Worm (Caenorhabditis elegans) whole organism, L2 larva: ENCODE results near the gene tba-4.

Source experiments
- C34F6.9 ChIP-seq: fragments of 150-350 bp; optimal IDR thresholded peaks from 2 replicates; lab custom pipeline; 2014; ENCODE audit warnings: missing biosample characterization, missing genetic modification characterization
- R02D3.7 ChIP-seq: fragments of 150-350 bp; optimal IDR thresholded peaks from 2 replicates; lab custom pipeline; 2014; ENCODE audit warnings: missing biosample characterization, missing genetic modification characterization
- Y55F3AM.14 ChIP-seq: fragments of 200-800 bp; sonication (Bioruptor generic); optimal IDR thresholded peaks from 2 replicates; lab custom pipeline; 2018; ENCODE audit warnings: mild to moderate bottlenecking, missing genetic modification characterization, missing compliant biosample characterization
- alr-1 ChIP-seq: fragments of 150-350 bp; optimal IDR thresholded peaks from 2 replicates; lab custom pipeline; 2014; ENCODE audit warnings: missing biosample characterization, missing genetic modification characterization
- aly-2 ChIP-seq: fragments of 150-350 bp; optimal IDR thresholded peaks from 2 replicates; lab custom pipeline; 2014; ENCODE audit warnings: missing biosample characterization, missing genetic modification characterization
- ama-1 ChIP-seq: fragments of 150-350 bp; optimal IDR thresholded peaks from 2 replicates; lab custom pipeline; 2018; ENCODE audit warnings: inconsistent platforms
- blmp-1 ChIP-seq: sonication (generic microtip); optimal IDR thresholded peaks from 2 replicates; lab custom pipeline; 2017; ENCODE audit warnings: missing genetic modification characterization, mild to moderate bottlenecking, missing compliant biosample characterization, antibody characterized with exemption, moderate library complexity; ENCODE audit not compliant: insufficient read depth
- ceh-16 ChIP-seq: fragments of 150-350 bp; optimal IDR thresholded peaks from 2 replicates; lab custom pipeline; 2014; ENCODE audit warnings: missing biosample characterization, missing genetic modification characterization
- ceh-82 ChIP-seq: fragments of 150-350 bp; optimal IDR thresholded peaks from 2 replicates; lab custom pipeline; 2014; ENCODE audit warnings: missing biosample characterization, missing genetic modification characterization
- dmd-4 ChIP-seq: sonication (generic microtip); optimal IDR thresholded peaks from 2 replicates; lab custom pipeline; 2017; ENCODE audit warnings: missing biosample characterization, missing genetic modification characterization
- elt-1 ChIP-seq: fragments of 150-350 bp; optimal IDR thresholded peaks from 2 replicates; lab custom pipeline; 2014; ENCODE audit warnings: missing biosample characterization, missing genetic modification characterization
- elt-3 ChIP-seq: sonication (generic microtip); optimal IDR thresholded peaks from 2 replicates; lab custom pipeline; 2017; ENCODE audit warnings: missing biosample characterization, missing genetic modification characterization
- fos-1 ChIP-seq: fragments of 150-350 bp; optimal IDR thresholded peaks from 2 replicates; lab custom pipeline; 2014; ENCODE audit warnings: missing biosample characterization, missing genetic modification characterization
- gmeb-1 ChIP-seq: fragments of 150-350 bp; optimal IDR thresholded peaks from 2 replicates; lab custom pipeline; 2014; ENCODE audit warnings: missing biosample characterization, missing genetic modification characterization
- lin-11 ChIP-seq: fragments of 150-350 bp; sonication (generic microtip); optimal IDR thresholded peaks from 2 replicates; lab custom pipeline; 2014; ENCODE audit warnings: missing biosample characterization, missing genetic modification characterization, inconsistent platforms, mixed read lengths
- lin-13 ChIP-seq: fragments of 150-350 bp; optimal IDR thresholded peaks from 2 replicates; lab custom pipeline; 2014; ENCODE audit warnings: missing biosample characterization, missing genetic modification reagents, missing genetic modification characterization
- lin-39 ChIP-seq: fragments of 150-350 bp; optimal IDR thresholded peaks from 2 replicates; lab custom pipeline; 2014; ENCODE audit warnings: missing biosample characterization, missing genetic modification reagents, missing genetic modification characterization
- mbf-1 ChIP-seq: sonication (generic microtip); optimal IDR thresholded peaks from 2 replicates; lab custom pipeline; 2017; ENCODE audit warnings: missing biosample characterization, missing genetic modification characterization
- mdl-1 ChIP-seq, 2 experiments: fragments of 150-350 bp in 1 of 2; sonication (generic microtip) in 1 of 2; optimal IDR thresholded peaks; 2 replicates each; lab custom pipeline; 2017; ENCODE audit warnings: missing biosample characterization in 2 of 2, missing genetic modification characterization in 2 of 2
- nhr-12 ChIP-seq: fragments of 150-350 bp; optimal IDR thresholded peaks from 2 replicates; lab custom pipeline; 2014; ENCODE audit warnings: missing biosample characterization, missing genetic modification characterization
- nhr-129 ChIP-seq: fragments of 150-350 bp; optimal IDR thresholded peaks from 2 replicates; lab custom pipeline; 2014; ENCODE audit warnings: missing biosample characterization, missing genetic modification characterization
- nhr-21 ChIP-seq: fragments of 150-350 bp; optimal IDR thresholded peaks from 2 replicates; lab custom pipeline; 2014; ENCODE audit warnings: missing biosample characterization, missing genetic modification characterization
- nhr-23 ChIP-seq: fragments of 150-350 bp; optimal IDR thresholded peaks from 2 replicates; lab custom pipeline; 2014; ENCODE audit warnings: missing biosample characterization, missing genetic modification reagents, missing genetic modification characterization
- nhr-237 ChIP-seq: fragments of 150-350 bp; optimal IDR thresholded peaks from 2 replicates; lab custom pipeline; 2014; ENCODE audit warnings: missing biosample characterization, missing genetic modification characterization
- nhr-25 ChIP-seq: fragments of 150-350 bp; sonication (generic microtip); optimal IDR thresholded peaks from 3 replicates; lab custom pipeline; 2014; ENCODE audit warnings: missing biosample characterization, missing genetic modification characterization
- nhr-77 ChIP-seq: fragments of 150-350 bp; optimal IDR thresholded peaks from 2 replicates; lab custom pipeline; 2014; ENCODE audit warnings: missing biosample characterization, missing genetic modification characterization
- peb-1 ChIP-seq: fragments of 150-350 bp; optimal IDR thresholded peaks from 2 replicates; lab custom pipeline; 2014; ENCODE audit warnings: missing biosample characterization, missing genetic modification characterization
- sem-4 ChIP-seq: fragments of 150-350 bp; optimal IDR thresholded peaks from 2 replicates; lab custom pipeline; 2014; ENCODE audit warnings: missing biosample characterization, missing genetic modification reagents, missing genetic modification characterization
- skn-1 ChIP-seq: sonication (generic microtip); optimal IDR thresholded peaks from 2 replicates; lab custom pipeline; 2017; ENCODE audit warnings: missing biosample characterization, missing genetic modification characterization
- sma-3 ChIP-seq: sonication (generic microtip); optimal IDR thresholded peaks from 2 replicates; lab custom pipeline; 2016; ENCODE audit warnings: missing genetic modification reagents, missing genetic modification characterization, missing compliant biosample characterization
- sma-9 ChIP-seq, 2 experiments: fragments of 150-350 bp in 1 of 2; sonication (generic microtip) in 1 of 2; optimal IDR thresholded peaks; 2 replicates each; lab custom pipeline; 2014 to 2016; ENCODE audit warnings: missing genetic modification characterization in 2 of 2, mild to moderate bottlenecking in 1 of 2, missing biosample characterization in 1 of 2, missing compliant biosample characterization in 1 of 2, missing genetic modification reagents in 1 of 2, moderate library complexity in 1 of 2
- snpc-4 ChIP-seq: fragments of 150-350 bp; optimal IDR thresholded peaks from 2 replicates; lab custom pipeline; 2014; ENCODE audit warnings: missing biosample characterization, missing genetic modification characterization
- unc-39 ChIP-seq: fragments of 150-350 bp; optimal IDR thresholded peaks from 2 replicates; lab custom pipeline; 2014; ENCODE audit warnings: missing biosample characterization, missing genetic modification characterization
- unc-55 ChIP-seq: fragments of 150-350 bp; sonication (generic microtip); optimal IDR thresholded peaks from 3 replicates; lab custom pipeline; 2014; ENCODE audit warnings: missing biosample characterization, missing genetic modification reagents, missing genetic modification characterization
- unc-62 ChIP-seq: fragments of 150-350 bp; optimal IDR thresholded peaks from 2 replicates; lab custom pipeline; 2014; ENCODE audit warnings: missing biosample characterization, missing genetic modification reagents, missing genetic modification characterization
- zag-1 ChIP-seq: fragments of 150-350 bp; optimal IDR thresholded peaks from 2 replicates; lab custom pipeline; 2014; ENCODE audit warnings: missing biosample characterization, missing genetic modification characterization
- ztf-1 ChIP-seq: fragments of 200-800 bp; sonication (Bioruptor generic); conservative IDR thresholded peaks from 2 replicates; pipeline ENCODE4 v1.3.6; 2022; ENCODE audit warnings: missing genetic modification characterization, missing compliant biosample characterization
- ztf-11 ChIP-seq: sonication (generic microtip); optimal IDR thresholded peaks from 2 replicates; lab custom pipeline; 2017; ENCODE audit warnings: missing biosample characterization, missing genetic modification characterization

The tba-4 gene

ce11 chrII:10887097-10887496 lies 31.4 kb upstream of the tba-4 start:
- TF ChIP-seq sem-4 (tag; lab: Kevin White, UChicago), result no peak
- peak; percentile 17 for TF ChIP-seq fos-1 (tag; lab: Kevin White, UChicago)
- TF ChIP-seq mbf-1 (tag; lab: Kevin White, UChicago), result no peak
- no peak for TF ChIP-seq nhr-237
- no peak for TF ChIP-seq gmeb-1 (tag; lab: Kevin White, UChicago)
- no peak for TF ChIP-seq skn-1 (tag; lab: Kevin White, UChicago)
- no peak for TF ChIP-seq unc-39 (tag; lab: Kevin White, UChicago)
- TF ChIP-seq sma-3, result peak; percentile 39
- TF ChIP-seq nhr-25, result peak; percentile 75
- TF ChIP-seq ceh-82, result no peak
- TF ChIP-seq C34F6.9 (tag; lab: Kevin White, UChicago), result no peak
- TF ChIP-seq lin-39, result no peak
- TF ChIP-seq nhr-12 (tag; lab: Kevin White, UChicago), result no peak
- no peak for TF ChIP-seq Y55F3AM.14 (GFP tag; lab: Kevin White, UChicago)
- TF ChIP-seq ztf-1, result no peak
- TF ChIP-seq ztf-11, result no peak
- no peak for TF ChIP-seq blmp-1 (tag; lab: Kevin White, UChicago)
- no peak for TF ChIP-seq dmd-4 (tag; lab: Kevin White, UChicago)
- no peak for TF ChIP-seq ceh-16
- no peak for TF ChIP-seq lin-13 (GFP tag; lab: Kevin White, UChicago)
- TF ChIP-seq nhr-23 (tag; lab: Kevin White, UChicago), result no peak
- TF ChIP-seq unc-62 (GFP tag; lab: Kevin White, UChicago), result no peak
- no peak for TF ChIP-seq ama-1
- peak; percentile 67 for TF ChIP-seq nhr-129 (tag; lab: Kevin White, UChicago)
- no peak for TF ChIP-seq unc-55
- no peak for TF ChIP-seq nhr-77 (tag; lab: Kevin White, UChicago)
- TF ChIP-seq peb-1 (tag; lab: Kevin White, UChicago), result no peak

DNA sequence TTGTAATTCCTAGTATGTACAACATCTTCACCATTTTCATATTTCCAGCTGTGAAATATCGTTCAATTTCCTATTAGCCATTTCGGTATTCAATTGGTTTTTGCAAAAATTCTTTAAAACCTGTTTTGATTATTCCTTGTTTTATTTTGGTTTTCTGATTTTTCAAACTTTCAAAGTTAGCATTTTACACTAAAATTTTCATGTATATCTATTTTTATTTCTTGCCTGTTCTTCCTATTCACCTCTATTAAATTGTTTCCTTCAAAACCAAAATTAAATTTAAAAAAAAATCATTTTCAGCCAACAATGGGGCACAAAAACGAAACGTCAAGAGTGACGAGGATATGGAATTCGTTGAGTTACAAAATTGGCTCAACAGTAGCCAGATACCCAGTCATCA lies 29.5 kb upstream of the tba-4 start, which contains the start of gene ptr-8:
Gene ptr-8, plus strand, starts transcription at position 301 of the 400 bp plus-strand sequence.
- TF ChIP-seq lin-11 (tag; lab: Kevin White, UChicago) (no peak), R02D3.7 (tag; lab: Kevin White, UChicago) (no peak), snpc-4 (no peak), elt-3 (tag; lab: Kevin White, UChicago) (no peak), sma-9 (GFP tag; optimal IDR thresholded peaks at IDR 0.05; lab: Kevin White, UChicago) (no peak), sma-9 (tag; optimal IDR thresholded peaks at IDR 0.05; lab: Kevin White, UChicago) (no peak), ama-1 (no peak), blmp-1 (tag; lab: Kevin White, UChicago) (no peak), peb-1 (tag; lab: Kevin White, UChicago) (no peak), mdl-1 (tag; optimal IDR thresholded peaks at IDR 0.05; lab: Kevin White, UChicago) (no peak), dmd-4 (tag; lab: Kevin White, UChicago) (no peak), nhr-21 (tag; lab: Kevin White, UChicago) (no peak), ceh-16 (no peak), unc-62 (GFP tag; lab: Kevin White, UChicago) (no peak), aly-2 (tag; lab: Kevin White, UChicago) (no peak), ceh-82 (no peak), alr-1 (no peak), skn-1 (tag; lab: Kevin White, UChicago) (no peak)
- TF ChIP-seq, all 48 proteins: peak for 0

- TF ChIP-seq lin-11 (tag; lab: Kevin White, UChicago) (no peak), dmd-4 (tag; lab: Kevin White, UChicago) (no peak), skn-1 (tag; lab: Kevin White, UChicago) (no peak), lin-13 (GFP tag; lab: Kevin White, UChicago) (no peak), snpc-4 (no peak), nhr-77 (tag; lab: Kevin White, UChicago) (no peak), nhr-237 (no peak), ceh-16 (no peak), nhr-129 (tag; lab: Kevin White, UChicago) (no peak), ama-1 (no peak), R02D3.7 (tag; lab: Kevin White, UChicago) (no peak), sma-9 (GFP tag; optimal IDR thresholded peaks at IDR 0.05; lab: Kevin White, UChicago) (no peak), sma-9 (tag; optimal IDR thresholded peaks at IDR 0.05; lab: Kevin White, UChicago) (no peak), lin-39 (no peak), sem-4 (tag; lab: Kevin White, UChicago) (no peak), elt-1 (tag; lab: Kevin White, UChicago) (no peak), zag-1 (tag; lab: Kevin White, UChicago) (no peak)
Measured at ce11 chrII:10894996-10895395, 23.5 kb upstream of the tba-4 start, which contains the start of gene sra-10. Gene sra-10, minus strand, starts transcription at chrII:10895096.
